Worm (Caenorhabditis elegans) whole organism, L4 larva: Measurements from ENCODE around the gene exc-7.

Experiments
- F10B5.3 ChIP-seq: sonication (generic microtip); optimal IDR thresholded peaks from 2 replicates; lab custom pipeline; 2016; ENCODE audit warnings: mild to moderate bottlenecking, missing genetic modification characterization, missing compliant biosample characterization
- F26F4.8 ChIP-seq: fragments of 200-800 bp; sonication (Bioruptor generic); conservative IDR thresholded peaks from 2 replicates; pipeline ENCODE4 v1.3.6; 2022; ENCODE audit warnings: missing genetic modification characterization, missing compliant biosample characterization
- R02D3.7 ChIP-seq: fragments of 150-350 bp; sonication (generic microtip); optimal IDR thresholded peaks from 3 replicates; lab custom pipeline; 2014; ENCODE audit warnings: missing biosample characterization, missing genetic modification characterization
- T26A8.4 ChIP-seq: fragments of 200-800 bp; sonication (Bioruptor generic); IDR thresholded peaks from 2 replicates; pipeline ENCODE4 v1.3.6; 2022; ENCODE audit warnings: missing genetic modification characterization, missing compliant biosample characterization
- Y5F2A.4 ChIP-seq: fragments of 200-800 bp; sonication (Bioruptor generic); optimal IDR thresholded peaks from 2 replicates; lab custom pipeline; 2018; ENCODE audit warnings: mild to moderate bottlenecking, missing genetic modification characterization, missing compliant biosample characterization
- aly-2 ChIP-seq: sonication (generic microtip); optimal IDR thresholded peaks from 2 replicates; lab custom pipeline; 2018; ENCODE audit warnings: missing biosample characterization, missing genetic modification characterization
- attf-4 ChIP-seq: sonication (generic microtip); optimal IDR thresholded peaks from 3 replicates; lab custom pipeline; 2017; ENCODE audit warnings: missing biosample characterization, missing genetic modification characterization
- ceh-20 ChIP-seq: fragments of 200-800 bp; sonication (Bioruptor generic); IDR thresholded peaks from 2 replicates; pipeline ENCODE4 v1.3.6; 2022; ENCODE audit warnings: missing genetic modification reagents, missing genetic modification characterization, missing compliant biosample characterization
- ceh-32 ChIP-seq: sonication (generic microtip); optimal IDR thresholded peaks from 2 replicates; lab custom pipeline; 2016; ENCODE audit warnings: mild to moderate bottlenecking, missing genetic modification characterization, missing compliant biosample characterization; ENCODE audit not compliant: poor library complexity
- ceh-62 ChIP-seq: sonication (generic microtip); optimal IDR thresholded peaks from 2 replicates; lab custom pipeline; 2017; ENCODE audit warnings: missing biosample characterization, missing genetic modification characterization
- ceh-82 ChIP-seq: sonication (generic microtip); optimal IDR thresholded peaks from 2 replicates; lab custom pipeline; 2017; ENCODE audit warnings: missing biosample characterization, missing genetic modification characterization
- ces-1 ChIP-seq: fragments of 150-350 bp; sonication (generic microtip); optimal IDR thresholded peaks from 4 replicates; lab custom pipeline; 2014; ENCODE audit warnings: missing biosample characterization, missing genetic modification reagents, missing genetic modification characterization
- cey-2 ChIP-seq: sonication (generic microtip); optimal IDR thresholded peaks from 3 replicates; lab custom pipeline; 2017; ENCODE audit warnings: missing genetic modification characterization, mild to moderate bottlenecking, missing compliant biosample characterization, antibody characterized with exemption, borderline replicate concordance; ENCODE audit not compliant: insufficient read depth
- ctbp-1 ChIP-seq: fragments of 200-800 bp; sonication (Bioruptor generic); IDR thresholded peaks from 2 replicates; pipeline ENCODE4 v1.3.6; 2022; ENCODE audit warnings: missing genetic modification reagents, missing genetic modification characterization, missing compliant biosample characterization
- daf-12 ChIP-seq: fragments of 150-350 bp; optimal IDR thresholded peaks from 2 replicates; lab custom pipeline; 2014; ENCODE audit warnings: missing biosample characterization, missing genetic modification reagents, missing genetic modification characterization
- daf-16 ChIP-seq, 3 experiments: sonication (generic microtip); optimal IDR thresholded peaks; 2 replicates each; lab custom pipeline; 2016 to 2017; ENCODE audit warnings: missing genetic modification characterization in 3 of 3, missing genetic modification reagents in 3 of 3, mild to moderate bottlenecking in 2 of 3, missing compliant biosample characterization in 2 of 3, missing biosample characterization in 1 of 3, moderate library complexity in 1 of 3
- daf-8 ChIP-seq: fragments of 200-800 bp; sonication (Bioruptor generic); IDR thresholded peaks from 2 replicates; pipeline ENCODE4 v1.3.6; 2022; ENCODE audit warnings: missing genetic modification characterization, missing compliant biosample characterization
- dmd-8 ChIP-seq: fragments of 200-800 bp; sonication (Bioruptor generic); IDR thresholded peaks from 2 replicates; pipeline ENCODE4 v1.3.6; 2022; ENCODE audit warnings: missing genetic modification characterization, missing compliant biosample characterization
- dpl-1 ChIP-seq: fragments of 150-350 bp; optimal IDR thresholded peaks from 2 replicates; lab custom pipeline; 2014; ENCODE audit warnings: missing biosample characterization, missing genetic modification reagents, missing genetic modification characterization
- dve-1 ChIP-seq: sonication (generic microtip); optimal IDR thresholded peaks from 2 replicates; lab custom pipeline; 2017; ENCODE audit warnings: antibody characterized with exemption, mild to moderate bottlenecking, missing genetic modification characterization, missing compliant biosample characterization; ENCODE audit not compliant: insufficient read depth
- egl-43 ChIP-seq: fragments of 200-800 bp; sonication (Bioruptor generic); IDR thresholded peaks from 2 replicates; pipeline ENCODE4 v1.3.6; 2022; ENCODE audit warnings: missing genetic modification reagents, missing genetic modification characterization, missing compliant biosample characterization
- fkh-10 ChIP-seq: fragments of 150-350 bp; optimal IDR thresholded peaks from 2 replicates; lab custom pipeline; 2014; ENCODE audit warnings: missing biosample characterization, missing genetic modification reagents, missing genetic modification characterization
- hif-1 ChIP-seq, 2 experiments: sonication (generic microtip); optimal IDR thresholded peaks; 2 replicates each; lab custom pipeline; 2016 to 2017; ENCODE audit warnings: missing compliant biosample characterization in 2 of 2, missing genetic modification characterization in 2 of 2, missing genetic modification reagents in 2 of 2, missing genotype in 2 of 2, mild to moderate bottlenecking in 1 of 2
- hlh-30 ChIP-seq: sonication (generic microtip); optimal IDR thresholded peaks from 2 replicates; lab custom pipeline; 2017; ENCODE audit warnings: antibody characterized with exemption, mild to moderate bottlenecking, missing genetic modification characterization, missing compliant biosample characterization; ENCODE audit not compliant: insufficient read depth
- hmg-1.1 ChIP-seq: fragments of 200-800 bp; sonication (Bioruptor generic); IDR thresholded peaks from 2 replicates; pipeline ENCODE4 v1.3.6; 2022; ENCODE audit warnings: missing genetic modification reagents, missing genetic modification characterization, missing compliant biosample characterization
- jun-1 ChIP-seq: fragments of 150-350 bp; optimal IDR thresholded peaks from 2 replicates; lab custom pipeline; 2014; ENCODE audit warnings: missing biosample characterization, missing genetic modification reagents, missing genetic modification characterization
- lim-7 ChIP-seq: fragments of 200-800 bp; sonication (Bioruptor generic); IDR thresholded peaks from 2 replicates; pipeline ENCODE4 v1.3.6; 2022; ENCODE audit warnings: missing genetic modification characterization, missing compliant biosample characterization
- lin-1 ChIP-seq: fragments of 200-800 bp; sonication (Bioruptor generic); IDR thresholded peaks from 2 replicates; pipeline ENCODE4 v1.3.6; 2022; ENCODE audit warnings: missing genetic modification reagents, missing genetic modification characterization, missing compliant biosample characterization
- lin-29 ChIP-seq: fragments of 200-800 bp; sonication (Bioruptor generic); IDR thresholded peaks from 2 replicates; pipeline ENCODE4 v1.3.6; 2022; ENCODE audit warnings: missing genetic modification reagents, missing genetic modification characterization, missing compliant biosample characterization
- madf-9 ChIP-seq: fragments of 200-800 bp; sonication (Bioruptor generic); conservative IDR thresholded peaks from 2 replicates; pipeline ENCODE4 v1.3.6; 2022; ENCODE audit warnings: missing genetic modification reagents, missing genetic modification characterization, missing compliant biosample characterization
- mep-1 ChIP-seq: fragments of 150-350 bp; sonication (generic microtip); optimal IDR thresholded peaks from 3 replicates; lab custom pipeline; 2014; ENCODE audit warnings: missing biosample characterization, missing genetic modification characterization
- mes-2 ChIP-seq: sonication (generic microtip); optimal IDR thresholded peaks from 2 replicates; lab custom pipeline; 2016; ENCODE audit warnings: missing genotype, mild to moderate bottlenecking, missing genetic modification characterization, missing compliant biosample characterization; ENCODE audit not compliant: poor library complexity, severe bottlenecking
- nhr-102 ChIP-seq: sonication (generic microtip); optimal IDR thresholded peaks from 2 replicates; lab custom pipeline; 2016; ENCODE audit warnings: mild to moderate bottlenecking, missing genetic modification characterization, moderate library complexity, missing compliant biosample characterization
- nhr-11 ChIP-seq: fragments of 150-350 bp; optimal IDR thresholded peaks from 2 replicates; lab custom pipeline; 2014; ENCODE audit warnings: missing biosample characterization, missing genetic modification characterization
- nhr-111 ChIP-seq: fragments of 200-800 bp; sonication (Bioruptor generic); optimal IDR thresholded peaks from 2 replicates; lab custom pipeline; 2018; ENCODE audit warnings: mild to moderate bottlenecking, missing genetic modification characterization, missing compliant biosample characterization
- nhr-25 ChIP-seq: sonication (generic microtip); optimal IDR thresholded peaks from 2 replicates; lab custom pipeline; 2017; ENCODE audit warnings: missing genetic modification characterization, mild to moderate bottlenecking, missing compliant biosample characterization, antibody characterized with exemption, moderate library complexity, borderline replicate concordance; ENCODE audit not compliant: insufficient read depth
- nhr-77 ChIP-seq: fragments of 150-350 bp; optimal IDR thresholded peaks from 2 replicates; lab custom pipeline; 2014; ENCODE audit warnings: missing biosample characterization, missing genetic modification characterization
- pqm-1 ChIP-seq: sonication (generic microtip); optimal IDR thresholded peaks from 2 replicates; lab custom pipeline; 2017; ENCODE audit warnings: missing biosample characterization, missing genetic modification characterization
- sdz-12 ChIP-seq: fragments of 200-800 bp; sonication (Bioruptor generic); optimal IDR thresholded peaks from 2 replicates; lab custom pipeline; 2018; ENCODE audit warnings: mild to moderate bottlenecking, missing genetic modification characterization, missing compliant biosample characterization
- set-16 ChIP-seq: fragments of 200-800 bp; sonication (Bioruptor generic); IDR thresholded peaks from 2 replicates; pipeline ENCODE4 v1.3.6; 2022; ENCODE audit warnings: missing genetic modification reagents, missing genetic modification characterization, missing compliant biosample characterization
- snpc-1.2 ChIP-seq: fragments of 200-800 bp; sonication (Bioruptor generic); IDR thresholded peaks from 2 replicates; pipeline ENCODE4 v1.3.6; 2022; ENCODE audit warnings: missing genetic modification reagents, missing genetic modification characterization, missing compliant biosample characterization
- snpc-4 ChIP-seq: fragments of 150-350 bp; optimal IDR thresholded peaks from 2 replicates; lab custom pipeline; 2014; ENCODE audit warnings: missing biosample characterization, missing genetic modification characterization
- tra-1 ChIP-seq: fragments of 200-800 bp; sonication (Bioruptor generic); IDR thresholded peaks from 2 replicates; pipeline ENCODE4 v1.3.6; 2022; ENCODE audit warnings: missing genetic modification reagents, missing genetic modification characterization, missing compliant biosample characterization
- unc-130 ChIP-seq: sonication (generic microtip); optimal IDR thresholded peaks from 2 replicates; lab custom pipeline; 2016; ENCODE audit warnings: missing genetic modification reagents, missing genetic modification characterization, missing compliant biosample characterization
- zag-1 ChIP-seq: fragments of 150-350 bp; optimal IDR thresholded peaks from 2 replicates; lab custom pipeline; 2014; ENCODE audit warnings: missing biosample characterization, missing genetic modification characterization
- zfp-2 ChIP-seq: sonication (generic microtip); optimal IDR thresholded peaks from 2 replicates; lab custom pipeline; 2016; ENCODE audit warnings: mild to moderate bottlenecking, missing genetic modification characterization, missing compliant biosample characterization
- zfp-3 ChIP-seq: fragments of 200-800 bp; sonication (Bioruptor generic); conservative IDR thresholded peaks from 2 replicates; pipeline ENCODE4 v1.3.6; 2022; ENCODE audit warnings: missing genetic modification reagents, missing genetic modification characterization, missing compliant biosample characterization
- zip-11 ChIP-seq: fragments of 200-800 bp; sonication (Bioruptor generic); IDR thresholded peaks from 2 replicates; pipeline ENCODE4 v1.3.6; 2022; ENCODE audit warnings: missing genetic modification characterization, missing compliant biosample characterization
- ztf-11 ChIP-seq: fragments of 150-350 bp; optimal IDR thresholded peaks from 2 replicates; lab custom pipeline; 2014; ENCODE audit warnings: missing biosample characterization, missing genetic modification characterization
- ztf-7 ChIP-seq: fragments of 150-350 bp; optimal IDR thresholded peaks from 2 replicates; lab custom pipeline; 2014; ENCODE audit warnings: missing biosample characterization, missing genetic modification characterization

Gene exc-7

DNA sequence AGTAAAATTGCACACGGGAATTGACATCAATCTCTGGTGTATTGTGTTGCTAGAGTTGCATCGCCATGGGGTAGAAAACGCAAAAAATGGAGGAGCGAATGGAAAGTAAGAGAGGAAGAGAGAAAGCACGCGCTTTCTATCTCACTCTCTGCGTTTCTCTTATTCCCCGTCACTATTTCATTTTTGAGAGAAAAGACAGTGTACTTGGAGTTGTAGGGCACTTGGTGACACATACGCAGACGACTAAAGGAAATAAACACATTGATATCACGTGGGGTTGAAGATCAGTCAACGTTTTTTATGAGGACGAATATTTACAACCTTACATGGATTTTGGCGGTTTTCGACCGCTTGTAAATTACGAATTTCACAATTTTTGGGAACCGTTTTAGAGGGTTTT is 27.6 kb downstream of the exc-7 start (continued):
- TF ChIP-seq mes-2 (peak; percentile 78), cey-2 (peak; percentile 79), nhr-11 (peak; percentile 100), ceh-32 (tag; lab: Kevin White, UChicago) (no peak), snpc-4 (tag; lab: Kevin White, UChicago) (no peak), sdz-12 (no peak), daf-16 (GFP tag; optimal IDR thresholded peaks at IDR 0.05; lab: Kevin White, UChicago) (peak; percentile 72 to 82), daf-16 (tag; optimal IDR thresholded peaks at IDR 0.05; lab: Kevin White, UChicago) (peak; percentile 98), ceh-82 (tag; lab: Kevin White, UChicago) (no peak), F10B5.3 (tag; lab: Kevin White, UChicago) (no peak), attf-4 (tag; lab: Kevin White, UChicago) (no peak), fkh-10 (peak; percentile 30), unc-130 (GFP tag; lab: Kevin White, UChicago) (no peak), nhr-25 (tag; lab: Kevin White, UChicago) (peak; percentile 62), hmg-1.1 (GFP tag; lab: Robert Waterston, UW) (peak; percentile 88), nhr-77 (tag; lab: Kevin White, UChicago) (peak; percentile 94), ceh-62 (tag; lab: Kevin White, UChicago) (no peak), Y5F2A.4 (GFP tag; lab: Kevin White, UChicago) (no peak), aly-2 (tag; lab: Kevin White, UChicago) (no peak), T26A8.4 (GFP tag; lab: Robert Waterston, UW) (peak; percentile 76), lin-1 (GFP tag; lab: Robert Waterston, UW) (peak; percentile 53; the same call in 1 of the 2 replicates), zip-11 (GFP tag; lab: Robert Waterston, UW) (no peak), ztf-7 (tag; lab: Kevin White, UChicago) (peak; percentile 43), dmd-8 (GFP tag; lab: Robert Waterston, UW) (no peak), ceh-20 (GFP tag; lab: Robert Waterston, UW) (peak; percentile 85), R02D3.7 (tag; lab: Kevin White, UChicago) (no peak), F26F4.8 (no peak), dve-1 (tag; lab: Kevin White, UChicago) (peak; percentile 99), hlh-30 (tag; lab: Kevin White, UChicago) (peak; percentile 99), hif-1 (tag; optimal IDR thresholded peaks at IDR 0.05; lab: Kevin White, UChicago) (peak; percentile 75 to 96), ctbp-1 (peak; percentile 61; the same call in 1 of the 2 replicates), dpl-1 (GFP tag; lab: Kevin White, UChicago) (peak; percentile 70), nhr-102 (tag; lab: Kevin White, UChicago) (peak; percentile 89), daf-8 (no peak), mep-1 (tag; lab: Kevin White, UChicago) (peak; percentile 96), ztf-11 (no peak), jun-1 (peak; percentile 78), madf-9 (GFP tag; lab: Robert Waterston, UW) (no peak), zfp-2 (tag; lab: Kevin White, UChicago) (peak; percentile 38), lim-7 (GFP tag; lab: Robert Waterston, UW) (no peak), zag-1 (tag; lab: Kevin White, UChicago) (no peak), nhr-111 (GFP tag; lab: Kevin White, UChicago) (no peak), ces-1 (GFP tag; lab: Kevin White, UChicago) (no peak), daf-12 (tag; lab: Kevin White, UChicago) (no peak), snpc-1.2 (GFP tag; lab: Robert Waterston, UW) (no peak), pqm-1 (tag; lab: Kevin White, UChicago) (peak; percentile 60), egl-43 (GFP tag; lab: Robert Waterston, UW) (no peak), zfp-3 (0 out of 2 replicates have a peak, but pooled peaks have one; percentile 50), tra-1 (GFP tag; lab: Robert Waterston, UW) (peak; percentile 97), set-16 (GFP tag; lab: Robert Waterston, UW) (no peak), lin-29 (GFP tag; lab: Robert Waterston, UW) (peak; percentile 64; the same call in 1 of the 2 replicates)
